Worm (Caenorhabditis elegans): ENCODE data around the gene F14D7.12.

The F14D7.12 gene

DNA sequence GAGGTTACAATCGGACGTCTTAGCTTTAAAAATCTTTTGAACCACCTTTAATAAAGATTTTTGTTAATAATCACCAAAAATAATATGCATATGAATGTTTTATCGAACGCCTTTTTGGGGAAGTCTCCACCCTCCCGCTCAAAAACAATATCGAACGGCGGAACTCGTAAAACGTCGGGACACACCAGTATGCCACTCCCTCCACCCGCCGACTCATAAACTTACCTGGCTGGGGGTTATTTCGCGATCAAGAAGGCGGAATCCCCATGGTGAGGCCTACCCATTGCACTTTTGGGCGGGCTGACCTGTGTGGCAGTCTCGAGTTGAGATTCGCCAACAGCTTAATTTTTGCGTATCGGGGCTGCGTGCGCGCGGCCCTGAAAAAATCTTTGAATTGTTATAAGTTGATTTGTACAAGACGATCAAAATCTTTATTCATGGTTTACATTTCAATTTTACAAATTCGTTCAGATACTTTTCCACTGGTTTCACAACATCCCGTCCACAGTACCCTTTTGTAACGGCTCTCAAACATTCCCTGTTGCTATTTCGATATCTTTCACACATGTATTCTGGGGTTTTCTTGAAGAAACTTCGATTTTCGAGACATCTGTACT lies 32.4 kb upstream of the F14D7.12 start (continued):
- peak; percentile 11 for TF ChIP-seq xnd-1 (tag; optimal IDR thresholded peaks at IDR 0.05)
- TF ChIP-seq let-607 (tag; optimal IDR thresholded peaks at IDR 0.05): no peak
- no peak for TF ChIP-seq ceh-79 (tag; optimal IDR thresholded peaks at IDR 0.05)
- TF ChIP-seq ceh-40 (GFP tag; IDR thresholded peaks at IDR 0.05): no peak
- TF ChIP-seq F23B12.7 (tag; optimal IDR thresholded peaks at IDR 0.05; ENCODE audit: insufficient read depth): no peak
- no peak for TF ChIP-seq dpff-1 (tag; optimal IDR thresholded peaks at IDR 0.05)
- no peak for TF ChIP-seq F22D6.2 (tag; optimal IDR thresholded peaks at IDR 0.05)
- TF ChIP-seq nfya-2 (GFP tag; IDR thresholded peaks at IDR 0.05): no peak
- TF ChIP-seq snpc-3.4 (tag; optimal IDR thresholded peaks at IDR 0.05): peak; percentile 79
- TF ChIP-seq nhr-80 (tag; optimal IDR thresholded peaks at IDR 0.05): no peak
- TF ChIP-seq nhr-90 (tag; optimal IDR thresholded peaks at IDR 0.05): no peak
- no peak for TF ChIP-seq F37B4.10 (GFP tag; IDR thresholded peaks at IDR 0.05)
- TF ChIP-seq ceh-58 (GFP tag; IDR thresholded peaks at IDR 0.05): no peak
- TF ChIP-seq nfyb-1 (GFP tag; IDR thresholded peaks at IDR 0.05): no peak
- no peak for TF ChIP-seq C17E4.6 (GFP tag; IDR thresholded peaks at IDR 0.05)
- no peak for TF ChIP-seq aptf-3 (GFP tag; IDR thresholded peaks at IDR 0.05)
- TF ChIP-seq die-1 (tag; optimal IDR thresholded peaks at IDR 0.05): peak; percentile 4
- TF ChIP-seq K12H6.12 (tag; optimal IDR thresholded peaks at IDR 0.05): no peak
- no peak for TF ChIP-seq F39B2.1 (GFP tag; IDR thresholded peaks at IDR 0.05)
- no peak for TF ChIP-seq T07F8.4 (tag; optimal IDR thresholded peaks at IDR 0.05)
- TF ChIP-seq Y53F4B.3 (GFP tag; IDR thresholded peaks at IDR 0.05): no peak
- no peak for TF ChIP-seq mes-4 (tag; optimal IDR thresholded peaks at IDR 0.05)
- no peak for TF ChIP-seq F52B5.7 (tag; optimal IDR thresholded peaks at IDR 0.05)
- 0 out of 2 replicates have a peak, but pooled peaks have one; percentile 31 for TF ChIP-seq aptf-2 (GFP tag; conservative IDR thresholded peaks at IDR 0.05)
- no peak for TF ChIP-seq mel-28 (tag; optimal IDR thresholded peaks at IDR 0.05; ENCODE audit: borderline replicate concordance)
- no peak for TF ChIP-seq T26A5.8 (tag; optimal IDR thresholded peaks at IDR 0.05)
- TF ChIP-seq madf-6 (GFP tag; IDR thresholded peaks at IDR 0.05): peak; percentile 72
- no peak for TF ChIP-seq F10E7.11 (tag; optimal IDR thresholded peaks at IDR 0.05)
- TF ChIP-seq lsl-1 (GFP tag; optimal IDR thresholded peaks at IDR 0.05): peak; percentile 48
- peak; percentile 29; the same call in 1 of the 2 replicates for TF ChIP-seq pbrm-1 (GFP tag; IDR thresholded peaks at IDR 0.05)
- TF ChIP-seq D2030.7 (GFP tag; IDR thresholded peaks at IDR 0.05): peak; percentile 81

DNA sequence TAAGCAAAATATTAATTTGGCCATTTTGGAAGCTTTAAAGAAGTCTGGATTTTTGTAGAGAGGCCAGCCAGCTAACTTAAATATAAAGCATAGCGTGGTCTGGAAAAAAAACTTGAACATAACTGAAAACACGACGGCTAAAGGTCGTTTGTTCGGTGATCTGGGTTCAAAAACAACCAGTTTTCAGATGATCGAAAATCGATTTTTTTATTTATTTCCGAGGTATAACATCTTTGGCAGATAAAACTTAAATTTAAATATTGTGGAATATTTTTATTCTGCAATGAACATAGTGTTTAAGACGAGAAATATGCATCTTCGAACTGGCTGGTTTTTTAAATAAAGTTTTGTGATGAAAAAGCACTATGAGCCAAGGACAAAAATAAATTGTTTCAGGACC lies 31.2 kb upstream of the F14D7.12 start, which contains the start of gene F40G12.4:
Gene F40G12.4 (minus strand): TSS at position 101 of the 400 bp plus-strand sequence.
- TF ChIP-seq hlh-12 (tag; optimal IDR thresholded peaks at IDR 0.05) (no peak), bed-2 (GFP tag; IDR thresholded peaks at IDR 0.05) (no peak), somi-1 (GFP tag; optimal IDR thresholded peaks at IDR 0.05) (no peak), nhr-27 (tag; optimal IDR thresholded peaks at IDR 0.05) (no peak), hsf-1 (GFP tag; IDR thresholded peaks at IDR 0.05) (no peak)

DNA sequence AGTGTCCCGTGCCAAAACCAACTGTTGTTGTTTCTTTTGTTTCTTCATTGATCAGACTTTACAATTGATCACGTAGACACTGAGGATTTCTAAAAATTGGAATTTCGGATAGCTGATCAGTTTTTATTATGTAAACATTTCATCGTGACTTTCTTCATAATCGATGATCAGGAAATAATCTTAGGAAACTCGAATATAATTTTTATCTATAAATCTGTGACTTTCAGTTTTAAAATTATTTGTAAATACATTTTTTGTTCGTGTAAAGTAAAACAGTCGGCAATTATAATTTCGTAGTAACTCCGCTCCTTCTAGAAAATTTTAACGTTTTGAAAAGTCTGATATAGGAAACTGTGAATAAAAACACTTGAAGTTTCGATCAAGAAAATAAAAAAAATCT lies 29.1 kb upstream of the F14D7.12 start, which contains the start of gene F40G12.5:
Gene F40G12.5 (minus strand): TSS at position 101 of the 400 bp plus-strand sequence.
- TF ChIP-seq gei-17 (GFP tag; optimal IDR thresholded peaks at IDR 0.05) (no peak), nhr-179 (tag; optimal IDR thresholded peaks at IDR 0.05) (no peak), F55B11.4 (tag; optimal IDR thresholded peaks at IDR 0.05; ENCODE audit: borderline replicate concordance, insufficient read depth) (no peak), zfh-2 (GFP tag; conservative IDR thresholded peaks at IDR 0.05) (no peak), ekl-4 (GFP tag; IDR thresholded peaks at IDR 0.05) (no peak), lag-1 (GFP tag; IDR thresholded peaks at IDR 0.05) (no peak), hrde-1 (tag; optimal IDR thresholded peaks at IDR 0.05; ENCODE audit: borderline replicate concordance) (no peak), aptf-2 (GFP tag; conservative IDR thresholded peaks at IDR 0.05) (no peak), lsy-27 (tag; optimal IDR thresholded peaks at IDR 0.05; ENCODE audit: borderline replicate concordance, insufficient read depth) (no peak), chd-7 (tag; optimal IDR thresholded peaks at IDR 0.05) (no peak), C17E4.6 (GFP tag; IDR thresholded peaks at IDR 0.05) (no peak), nhr-27 (tag; optimal IDR thresholded peaks at IDR 0.05) (no peak), ZK185.1 (tag; optimal IDR thresholded peaks at IDR 0.05; ENCODE audit: poor library complexity, severe bottlenecking) (no peak), rec-8 (tag; optimal IDR thresholded peaks at IDR 0.05) (no peak), hlh-12 (tag; optimal IDR thresholded peaks at IDR 0.05) (no peak)

Data from whole organism, young adult.